Worm (Caenorhabditis elegans): Measurements from ENCODE around the gene F13E6.2.

ce11 chrX:10711769-10712168 is 37.7 kb upstream of the F13E6.2 start, which contains the start of gene rhgf-1:
- no peak for TF ChIP-seq sup-37 (GFP tag; optimal IDR thresholded peaks at IDR 0.05)
- TF ChIP-seq skn-1 (tag; optimal IDR thresholded peaks at IDR 0.05): no peak
- TF ChIP-seq mep-1 (tag; optimal IDR thresholded peaks at IDR 0.05): no peak
- TF ChIP-seq sox-4 (tag; optimal IDR thresholded peaks at IDR 0.05): no peak
- no peak for TF ChIP-seq nhr-12 (tag; optimal IDR thresholded peaks at IDR 0.05)
- no peak for TF ChIP-seq nhr-11 (tag; optimal IDR thresholded peaks at IDR 0.05)
- TF ChIP-seq snu-23 (GFP tag; optimal IDR thresholded peaks at IDR 0.05): no peak
